Worm (Caenorhabditis elegans): ENCODE data around the gene lipl-5.

ce11 chrV:380186-380585, 5.4 kb upstream of the lipl-5 start, which contains the start of gene mltn-8:
- no peak for TF ChIP-seq pha-4 (tag; optimal IDR thresholded peaks at IDR 0.05)
- no peak for TF ChIP-seq tbx-2 (tag; optimal IDR thresholded peaks at IDR 0.05)
- TF ChIP-seq zag-1 (tag; optimal IDR thresholded peaks at IDR 0.05) = no peak
- TF ChIP-seq nhr-77 (tag; optimal IDR thresholded peaks at IDR 0.05) = no peak
- no peak for TF ChIP-seq ZK546.5 (tag; optimal IDR thresholded peaks at IDR 0.05)
- TF ChIP-seq ztf-11 (tag; optimal IDR thresholded peaks at IDR 0.05) = no peak
- no peak for TF ChIP-seq nhr-12 (tag; optimal IDR thresholded peaks at IDR 0.05)

Measured in whole organism, L3 larva.